Worm (Caenorhabditis elegans): Measurements from ENCODE around the gene R07B7.8.

Gene R07B7.8

DNA sequence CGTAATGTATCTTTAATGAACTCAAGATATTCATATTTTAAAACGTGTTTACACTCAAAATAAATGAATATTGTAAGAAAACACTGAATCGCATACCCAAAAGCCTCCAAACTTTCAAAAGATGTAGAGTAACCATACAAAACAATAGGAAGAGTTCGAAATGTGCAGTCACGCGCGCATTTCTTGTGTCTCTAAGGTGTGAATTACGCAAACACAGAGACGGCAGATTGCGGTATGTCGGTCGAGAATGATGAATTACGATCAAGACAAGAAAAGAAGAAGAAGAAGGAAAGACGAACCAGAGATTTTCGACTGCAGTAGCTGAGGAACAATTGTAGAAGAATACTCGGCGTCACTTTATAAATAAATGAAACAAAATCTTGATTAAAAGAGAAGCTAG lies 27.3 kb upstream of the R07B7.8 start, which contains the start of gene lhpp-1:
TSS of gene lhpp-1 (minus strand) at position 354 of the 400 bp plus-strand sequence.
- TF ChIP-seq T26A8.4 (GFP tag; IDR thresholded peaks at IDR 0.05) (no peak), fos-1 (tag; optimal IDR thresholded peaks at IDR 0.05) (no peak), mdt-29 (GFP tag; IDR thresholded peaks at IDR 0.05) (no peak), tra-1 (GFP tag; IDR thresholded peaks at IDR 0.05) (no peak), ceh-32 (tag; optimal IDR thresholded peaks at IDR 0.05; ENCODE audit: poor library complexity) (no peak), nhr-42 (GFP tag; IDR thresholded peaks at IDR 0.05) (no peak), mep-1 (tag; optimal IDR thresholded peaks at IDR 0.05) (no peak), nhr-28 (tag; optimal IDR thresholded peaks at IDR 0.05) (peak; percentile 46), nhr-41 (GFP tag; IDR thresholded peaks at IDR 0.05) (no peak), vab-7 (GFP tag; IDR thresholded peaks at IDR 0.05) (no peak), Y5F2A.4 (GFP tag; optimal IDR thresholded peaks at IDR 0.05) (no peak), madf-5 (GFP tag; IDR thresholded peaks at IDR 0.05) (no peak), nhr-76 (tag; optimal IDR thresholded peaks at IDR 0.05) (no peak), mes-2 (tag; optimal IDR thresholded peaks at IDR 0.05; ENCODE audit: poor library complexity, severe bottlenecking) (peak; percentile 19), ama-1 (optimal IDR thresholded peaks at IDR 0.05) (no peak), php-3 (GFP tag; IDR thresholded peaks at IDR 0.05) (no peak), nhr-6 (tag; optimal IDR thresholded peaks at IDR 0.05) (peak; percentile 53), dpl-1 (GFP tag; optimal IDR thresholded peaks at IDR 0.05) (peak; percentile 11), lin-29 (GFP tag; IDR thresholded peaks at IDR 0.05) (no peak), aha-1 (tag) (peak; percentile 23), lir-3 (tag; optimal IDR thresholded peaks at IDR 0.05) (no peak), hlh-30 (tag; optimal IDR thresholded peaks at IDR 0.05; ENCODE audit: insufficient read depth) (peak; percentile 56), set-16 (GFP tag; IDR thresholded peaks at IDR 0.05) (no peak), fkh-10 (GFP tag; optimal IDR thresholded peaks at IDR 0.05) (no peak), lin-1 (GFP tag; IDR thresholded peaks at IDR 0.05) (no peak), ZK546.5 (tag; optimal IDR thresholded peaks at IDR 0.05) (no peak), daf-8 (GFP tag; IDR thresholded peaks at IDR 0.05) (no peak)

DNA sequence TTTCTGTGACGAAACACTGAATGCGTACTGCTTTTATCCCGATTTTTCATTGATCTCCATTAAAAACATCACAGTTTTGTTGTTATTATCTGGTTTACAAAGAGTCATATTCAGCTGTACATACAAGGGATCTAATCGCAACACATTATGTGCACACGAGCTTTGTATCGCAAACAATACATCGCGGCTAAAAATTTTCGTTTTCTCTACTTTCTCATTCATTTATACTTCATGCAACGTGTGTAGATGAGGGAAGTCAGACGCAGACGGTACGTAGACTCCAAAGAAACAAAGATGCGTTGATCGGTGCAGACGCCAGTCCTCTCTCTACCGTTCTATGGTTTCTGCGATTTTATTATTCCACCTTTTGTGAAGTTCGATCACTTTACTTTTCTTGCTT lies 22.7 kb upstream of the R07B7.8 start, which contains the start of gene nhr-136:
TSS of gene nhr-136 (plus strand) at position 301 of the 400 bp plus-strand sequence.
- no peak for TF ChIP-seq lin-15B (tag; optimal IDR thresholded peaks at IDR 0.05)
- TF ChIP-seq zip-11 (GFP tag; IDR thresholded peaks at IDR 0.05) = no peak
- peak; percentile 42 for TF ChIP-seq nhr-28 (tag; optimal IDR thresholded peaks at IDR 0.05)
- TF ChIP-seq gei-8 (GFP tag; optimal IDR thresholded peaks at IDR 0.05) = no peak
- no peak for TF ChIP-seq dmd-6 (GFP tag; IDR thresholded peaks at IDR 0.05)
- TF ChIP-seq dve-1 (tag; optimal IDR thresholded peaks at IDR 0.05; ENCODE audit: insufficient read depth) = peak; percentile 26
- TF ChIP-seq mdt-29 (GFP tag; IDR thresholded peaks at IDR 0.05) = no peak
- peak; percentile 39 for TF ChIP-seq mxl-3 (GFP tag; optimal IDR thresholded peaks at IDR 0.05)
- TF ChIP-seq lir-3 (tag; optimal IDR thresholded peaks at IDR 0.05) = no peak
- TF ChIP-seq Y48G9A.11 (GFP tag; IDR thresholded peaks at IDR 0.05) = no peak
- TF ChIP-seq daf-16 (GFP tag; optimal IDR thresholded peaks at IDR 0.05) = no peak
- peak; percentile 5 for TF ChIP-seq daf-16 (tag; optimal IDR thresholded peaks at IDR 0.05)
- no peak for TF ChIP-seq ceh-20 (GFP tag; IDR thresholded peaks at IDR 0.05)

DNA sequence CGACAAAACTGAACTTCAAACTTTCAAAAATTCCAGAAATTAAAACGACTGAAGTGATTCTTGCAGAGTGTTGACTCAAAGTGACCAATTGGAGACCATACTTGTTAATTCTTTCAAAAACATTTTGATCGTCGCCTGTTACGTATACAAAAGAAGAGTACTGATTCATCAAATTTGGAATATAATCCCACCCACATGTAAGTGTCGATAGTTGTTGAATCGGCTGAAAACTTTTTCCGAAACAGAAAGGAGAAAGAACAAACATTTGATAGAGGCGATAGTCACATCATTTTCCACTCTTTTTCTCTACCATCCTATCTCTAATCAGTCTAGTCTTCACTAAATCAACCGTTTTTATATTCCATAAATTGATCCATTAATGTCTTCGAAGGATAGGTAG lies 19.8 kb upstream of the R07B7.8 start, which contains the start of gene nhr-153:
TSS of gene nhr-153 (plus strand) at position 301 of the 400 bp plus-strand sequence.
- peak; percentile 67 for TF ChIP-seq aha-1 (tag)
- TF ChIP-seq nhr-28 (tag; optimal IDR thresholded peaks at IDR 0.05) = peak; percentile 19
- TF ChIP-seq nhr-11 (tag; optimal IDR thresholded peaks at IDR 0.05) = no peak
